Worm (Caenorhabditis elegans) whole organism, L4/young adult: ENCODE results near the gene Y50D4A.4.

ENCODE experiments used
- W03F9.2 ChIP-seq: fragments of 150-350 bp; optimal IDR thresholded peaks from 2 replicates; lab custom pipeline; 2014; ENCODE audit warnings: missing biosample characterization, missing genetic modification characterization
- dao-5 ChIP-seq: sonication (generic microtip); optimal IDR thresholded peaks from 2 replicates; lab custom pipeline; 2016; ENCODE audit warnings: missing genotype, missing genetic modification characterization, moderate library complexity, missing compliant biosample characterization
- him-1 ChIP-seq: sonication (generic microtip); optimal IDR thresholded peaks from 2 replicates; lab custom pipeline; 2016; ENCODE audit warnings: missing genotype, missing genetic modification reagents, missing genetic modification characterization, missing compliant biosample characterization

ce11 chrV:1140806-1141205, 55.1 kb downstream of the Y50D4A.4 start:
- TF ChIP-seq W03F9.2 (tag; lab: Kevin White, UChicago) = no peak
- no peak for TF ChIP-seq him-1
- no peak for TF ChIP-seq dao-5 (tag; lab: Kevin White, UChicago)
